Worm (Caenorhabditis elegans) whole organism, dauer: Measurements from ENCODE around the gene lev-9.

Source experiments
- unc-62 ChIP-seq: sonication (generic microtip); optimal IDR thresholded peaks from 2 replicates; lab custom pipeline; 2017; ENCODE audit warnings: missing biosample characterization, missing genetic modification reagents, missing genetic modification characterization

The lev-9 gene

DNA sequence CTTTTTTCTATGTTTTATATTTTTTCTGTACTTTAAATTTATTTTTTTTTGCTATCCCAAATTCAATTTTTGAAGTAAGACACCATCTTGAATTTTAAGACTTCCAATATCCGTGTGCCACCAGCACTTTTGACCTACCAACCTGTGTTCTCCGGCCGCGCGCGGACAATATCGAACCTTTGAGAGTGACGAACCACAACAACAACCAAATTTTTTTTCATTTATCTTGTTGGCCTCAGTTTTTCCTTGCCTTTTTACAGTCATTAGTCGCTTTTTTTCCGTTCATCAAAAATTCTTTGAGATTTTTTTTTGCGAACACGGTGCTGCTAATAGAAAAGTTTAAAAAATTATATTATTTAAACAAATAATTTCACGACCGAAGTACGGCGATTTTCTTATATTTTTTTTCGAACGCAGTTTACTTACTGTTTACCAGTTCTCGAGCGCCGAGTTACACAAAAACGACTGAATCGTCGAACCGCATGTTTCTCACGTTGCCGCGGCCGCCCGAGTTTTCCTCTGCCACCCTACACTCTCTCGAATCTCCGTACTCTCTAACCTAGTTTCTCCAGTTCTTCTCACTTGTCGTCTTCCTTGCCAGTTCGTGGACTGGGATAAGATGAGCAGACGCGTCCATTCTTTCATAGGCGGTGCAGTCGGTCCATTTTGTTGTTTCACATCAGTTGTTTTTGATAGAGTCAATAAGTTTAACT is 51.4 kb downstream of the lev-9 start:
- no peak for TF ChIP-seq unc-62 (GFP tag; lab: Kevin White, UChicago)

ce11 chrX:6238973-6239372 is 52.6 kb downstream of the lev-9 start, which contains the start of gene rml-3:
Gene rml-3, minus strand, starts transcription at chrX:6239065.
- TF ChIP-seq unc-62 (GFP tag; lab: Kevin White, UChicago), result no peak

- TF ChIP-seq unc-62 (GFP tag; lab: Kevin White, UChicago), result no peak
These were observed 56.1 kb downstream of the lev-9 start, which contains the start of gene hsp-43 for ce11 chrX:6235443-6235842. Gene hsp-43, minus strand, starts transcription at chrX:6235543.

DNA sequence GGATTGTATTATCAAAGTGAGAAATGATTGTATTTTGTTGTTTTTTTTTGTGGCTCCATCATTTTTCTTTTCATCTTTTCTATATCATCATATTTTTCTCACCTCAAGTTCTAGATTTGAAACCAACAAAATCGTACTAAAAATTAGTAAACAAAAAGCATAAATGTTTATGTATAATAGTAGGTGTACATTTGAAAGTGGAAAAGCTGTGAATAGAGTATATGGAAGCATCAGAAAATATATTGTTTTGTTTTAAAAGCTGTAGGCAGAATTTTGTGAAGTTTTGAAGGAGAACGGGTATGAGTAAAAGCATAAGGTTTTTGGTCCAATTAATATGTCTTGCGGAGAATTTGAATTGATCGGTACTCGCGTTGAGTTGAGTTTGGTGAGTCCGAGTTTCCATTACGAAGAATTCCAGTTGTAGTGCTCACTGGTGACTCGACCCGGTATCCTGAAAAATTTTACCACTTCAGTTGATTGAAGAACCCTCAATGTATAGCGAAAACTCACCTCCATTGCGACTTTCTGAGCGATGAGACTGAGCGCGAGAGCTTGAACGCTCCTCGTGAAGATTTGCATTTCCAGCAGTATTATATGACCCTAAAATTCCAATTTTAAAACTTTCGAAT is 58.4 kb downstream of the lev-9 start, which contains the start of gene C14F11.4:
Gene C14F11.4, minus strand, starts transcription at position 51 of the 629 bp plus-strand sequence.
- no peak for TF ChIP-seq unc-62 (GFP tag; lab: Kevin White, UChicago)
